Fruit fly (Drosophila melanogaster): ENCODE measurements around the gene EMC2A.

The EMC2A gene

dm6 chr3R:17007336-17007735 is 11.5 kb upstream of the EMC2A start (continued):
- TF ChIP-seq CG6813 (GFP tag; optimal IDR thresholded peaks at IDR 0.05) (peak; percentile 17), hbn (GFP tag; IDR thresholded peaks at IDR 0.05; ENCODE audit: partially characterized antibody) (no peak), CG8290 (GFP tag; optimal IDR thresholded peaks at IDR 0.05) (no peak), CG8290 (tag; optimal IDR thresholded peaks at IDR 0.05) (peak in 1 of 2 experiments; percentile 26), wek (GFP tag; optimal IDR thresholded peaks at IDR 0.05) (peak; percentile 12), ATbp (GFP tag; optimal IDR thresholded peaks at IDR 0.05) (no peak), cas (GFP tag; IDR thresholded peaks at IDR 0.05) (no peak), CG15269 (tag; optimal IDR thresholded peaks at IDR 0.05) (peak; percentile 71), fd3F (GFP tag; optimal IDR thresholded peaks at IDR 0.05) (peak; percentile 30), CG4360 (GFP tag; IDR thresholded peaks at IDR 0.05) (no peak), CG12071 (GFP tag; optimal IDR thresholded peaks at IDR 0.05) (peak; percentile 64), E2f1 (GFP tag; IDR thresholded peaks at IDR 0.05) (no peak), sd (tag; optimal IDR thresholded peaks at IDR 0.05) (peak; percentile 82), zen (tag; optimal IDR thresholded peaks at IDR 0.05) (no peak), CG14667 (GFP tag; IDR thresholded peaks at IDR 0.05) (no peak), CG13894 (tag; optimal IDR thresholded peaks at IDR 0.05) (peak; percentile 60), Sox100B (GFP tag; optimal IDR thresholded peaks at IDR 0.05) (peak; percentile 28), CG15696 (tag; optimal IDR thresholded peaks at IDR 0.05) (no peak), Max (GFP tag; optimal IDR thresholded peaks at IDR 0.05) (no peak), CG3281 (GFP tag; optimal IDR thresholded peaks at IDR 0.05) (peak; percentile 36), CG10209 (GFP tag; optimal IDR thresholded peaks at IDR 0.05) (no peak), NfI (GFP tag; optimal IDR thresholded peaks at IDR 0.05) (peak; percentile 31), Pdp1 (GFP tag; optimal IDR thresholded peaks at IDR 0.05) (peak in 1 of 2 experiments; percentile 40), Nf-YA (GFP tag; IDR thresholded peaks at IDR 0.05) (no peak), CG31388 (GFP tag; optimal IDR thresholded peaks at IDR 0.05) (no peak), CG31441 (GFP tag; IDR thresholded peaks at IDR 0.05) (0 out of 2 replicates have a peak, but pooled peaks have one; percentile 11), B-H2 (GFP tag; optimal IDR thresholded peaks at IDR 0.05) (peak; percentile 26), CG12744 (GFP tag; optimal IDR thresholded peaks at IDR 0.05) (no peak), Atf-2 (GFP tag; optimal IDR thresholded peaks at IDR 0.05) (no peak), pum (GFP tag; optimal IDR thresholded peaks at IDR 0.05) (no peak), odd (GFP tag; optimal IDR thresholded peaks at IDR 0.05) (peak; percentile 4), tna (GFP tag; IDR thresholded peaks at IDR 0.05; ENCODE audit: partially characterized antibody) (no peak)

dm6 chr3R:17003468-17003867 is 7.6 kb upstream of the EMC2A start:
- TF ChIP-seq Nf-YB (GFP tag; optimal IDR thresholded peaks at IDR 0.05) (no peak), Lim3 (GFP tag; IDR thresholded peaks at IDR 0.05) (no peak), CG8765 (GFP tag; IDR thresholded peaks at IDR 0.05) (no peak), sim (GFP tag; IDR thresholded peaks at IDR 0.05) (no peak), exex (tag; optimal IDR thresholded peaks at IDR 0.05) (no peak), esg (GFP tag; conservative IDR thresholded peaks at IDR 0.05) (no peak), slp2 (GFP tag; optimal IDR thresholded peaks at IDR 0.05) (no peak)
